Worm (Caenorhabditis elegans): ENCODE data around the gene lea-1.
A peak's percentile ranks its signal among the peaks of the same experiment; 100 is the strongest.

The lea-1 gene

ce11 chrV:9978425-9978824, 33.3 kb upstream of the lea-1 start (continued):
- TF ChIP-seq F49E8.2 (tag; optimal IDR thresholded peaks at IDR 0.05; ENCODE audit: insufficient read depth): peak; percentile 63
- TF ChIP-seq nhr-27 (tag; optimal IDR thresholded peaks at IDR 0.05): no peak
- TF ChIP-seq ztf-6 (GFP tag; IDR thresholded peaks at IDR 0.05): no peak
- TF ChIP-seq fkh-3 (tag; optimal IDR thresholded peaks at IDR 0.05): no peak
- 0 out of 2 replicates have a peak, but pooled peaks have one; percentile 19 for TF ChIP-seq hmg-1.2 (GFP tag; IDR thresholded peaks at IDR 0.05)
- peak; percentile 24 for TF ChIP-seq chd-7 (tag; optimal IDR thresholded peaks at IDR 0.05)
- no peak for TF ChIP-seq F57C9.4 (tag; optimal IDR thresholded peaks at IDR 0.05)
- no peak for TF ChIP-seq nhr-120 (GFP tag; IDR thresholded peaks at IDR 0.05)
- no peak for TF ChIP-seq repo-1 (tag; optimal IDR thresholded peaks at IDR 0.05)
- TF ChIP-seq ceh-58 (GFP tag; IDR thresholded peaks at IDR 0.05): no peak
- no peak for TF ChIP-seq Y79H2A.3 (GFP tag; conservative IDR thresholded peaks at IDR 0.05)
- TF ChIP-seq K11D2.4 (GFP tag; IDR thresholded peaks at IDR 0.05): no peak
- TF ChIP-seq zfh-2 (GFP tag; conservative IDR thresholded peaks at IDR 0.05): peak; percentile 51
- 0 out of 2 replicates have a peak, but pooled peaks have one; percentile 23 for TF ChIP-seq attf-3 (GFP tag; conservative IDR thresholded peaks at IDR 0.05)
- TF ChIP-seq attf-6 (GFP tag; IDR thresholded peaks at IDR 0.05): 0 out of 2 replicates have a peak, but pooled peaks have one; percentile 11
- TF ChIP-seq ceh-79 (tag; optimal IDR thresholded peaks at IDR 0.05): no peak
- TF ChIP-seq rpc-1 (optimal IDR thresholded peaks at IDR 0.05): no peak
- TF ChIP-seq rpc-1 (tag; optimal IDR thresholded peaks at IDR 0.05): no peak
- no peak for TF ChIP-seq efl-1 (GFP tag; optimal IDR thresholded peaks at IDR 0.05)
- no peak for TF ChIP-seq cebp-1 (GFP tag; IDR thresholded peaks at IDR 0.05)
- TF ChIP-seq cebp-1 (tag; optimal IDR thresholded peaks at IDR 0.05): peak; percentile 46
- peak; percentile 39 for TF ChIP-seq ceh-27 (GFP tag; optimal IDR thresholded peaks at IDR 0.05)
- no peak for TF ChIP-seq mxl-1 (tag; optimal IDR thresholded peaks at IDR 0.05)
- no peak for TF ChIP-seq sptf-2 (GFP tag; optimal IDR thresholded peaks at IDR 0.05)
- TF ChIP-seq ceh-100 (GFP tag; IDR thresholded peaks at IDR 0.05): peak; percentile 18; the same call in 1 of the 2 replicates
- no peak for TF ChIP-seq dpl-1 (GFP tag; optimal IDR thresholded peaks at IDR 0.05)
- no peak for TF ChIP-seq ccch-3 (GFP tag; optimal IDR thresholded peaks at IDR 0.05)
- TF ChIP-seq mcd-1 (GFP tag; IDR thresholded peaks at IDR 0.05): peak; percentile 38; the same call in 1 of the 2 replicates
- no peak for TF ChIP-seq T26A5.8 (tag; optimal IDR thresholded peaks at IDR 0.05)
- TF ChIP-seq ztf-18 (tag; optimal IDR thresholded peaks at IDR 0.05): no peak
- TF ChIP-seq lin-54 (GFP tag; optimal IDR thresholded peaks at IDR 0.05): no peak
- peak in 1 of 3 experiments; percentile 34 for TF ChIP-seq lin-35 (GFP tag; optimal IDR thresholded peaks at IDR 0.05)
- TF ChIP-seq attf-5 (GFP tag; optimal IDR thresholded peaks at IDR 0.05): peak; percentile 28
- TF ChIP-seq tbp1 (GFP tag; optimal IDR thresholded peaks at IDR 0.05): peak; percentile 20
- TF ChIP-seq egl-18 (GFP tag; IDR thresholded peaks at IDR 0.05): peak; percentile 71; the same call in 1 of the 2 replicates
- no peak for TF ChIP-seq dpff-1 (tag; optimal IDR thresholded peaks at IDR 0.05)
- peak; percentile 71; the same call in 1 of the 2 replicates for TF ChIP-seq hsf-1 (GFP tag; IDR thresholded peaks at IDR 0.05)
- no peak for TF ChIP-seq aptf-2 (GFP tag; conservative IDR thresholded peaks at IDR 0.05)
- no peak for TF ChIP-seq bed-2 (GFP tag; IDR thresholded peaks at IDR 0.05)
- TF ChIP-seq lir-1 (GFP tag; conservative IDR thresholded peaks at IDR 0.05): no peak
- TF ChIP-seq lsy-27 (tag; optimal IDR thresholded peaks at IDR 0.05; ENCODE audit: borderline replicate concordance, insufficient read depth): no peak
- no peak for TF ChIP-seq unc-62 (GFP tag; optimal IDR thresholded peaks at IDR 0.05)
- no peak for TF ChIP-seq pha-4 (tag; optimal IDR thresholded peaks at IDR 0.05)
- TF ChIP-seq F22D6.2 (tag; optimal IDR thresholded peaks at IDR 0.05): no peak
- TF ChIP-seq zim-3 (tag; optimal IDR thresholded peaks at IDR 0.05): no peak
- peak; percentile 21 for TF ChIP-seq ZK185.1 (tag; optimal IDR thresholded peaks at IDR 0.05; ENCODE audit: poor library complexity, severe bottlenecking)
- peak; percentile 50; the same call in 1 of the 2 replicates for TF ChIP-seq madf-6 (GFP tag; IDR thresholded peaks at IDR 0.05)
- TF ChIP-seq F37B4.10 (GFP tag; IDR thresholded peaks at IDR 0.05): no peak
- TF ChIP-seq somi-1 (GFP tag; optimal IDR thresholded peaks at IDR 0.05): no peak
